Fruit fly (Drosophila melanogaster): ENCODE data around the gene CG13876.

CG13876 gene

dm6 chr3L:178445-178844, 27.5 kb upstream of the CG13876 start:
- TF ChIP-seq D1 (tag; optimal IDR thresholded peaks at IDR 0.05) (no peak), gl (tag; optimal IDR thresholded peaks at IDR 0.05) (no peak), Ets98B (GFP tag; IDR thresholded peaks at IDR 0.05) (no peak; the same call in 1 of the 2 replicates), CG15710 (tag; optimal IDR thresholded peaks at IDR 0.05) (no peak), EcR (GFP tag; optimal IDR thresholded peaks at IDR 0.05) (peak; percentile 14), Pif1B (GFP tag; optimal IDR thresholded peaks at IDR 0.05) (no peak), CG8159 (tag; optimal IDR thresholded peaks at IDR 0.05) (no peak), CG13204 (GFP tag; optimal IDR thresholded peaks at IDR 0.05) (no peak), CG34367 (tag; optimal IDR thresholded peaks at IDR 0.05) (no peak), CG9948 (tag; optimal IDR thresholded peaks at IDR 0.05) (no peak), Snoo (tag; optimal IDR thresholded peaks at IDR 0.05) (no peak), CG17806 (tag; optimal IDR thresholded peaks at IDR 0.05) (peak; percentile 0), CG12605 (GFP tag; IDR thresholded peaks at IDR 0.05) (no peak), fd96Ca (GFP tag; IDR thresholded peaks at IDR 0.05) (no peak)

- no peak for TF ChIP-seq D1 (tag; optimal IDR thresholded peaks at IDR 0.05)
- TF ChIP-seq CG17806 (tag; optimal IDR thresholded peaks at IDR 0.05): no peak
- no peak for TF ChIP-seq EcR (GFP tag; optimal IDR thresholded peaks at IDR 0.05)
Measured at dm6 chr3L:178913-179488, 26.9 kb upstream of the CG13876 start, which contains the start of gene Vdup1. Gene Vdup1, minus strand, starts transcription at chr3L:178963.

- TF ChIP-seq CG9948 (tag; optimal IDR thresholded peaks at IDR 0.05): no peak
- peak; percentile 39 for TF ChIP-seq EcR (GFP tag; optimal IDR thresholded peaks at IDR 0.05)
- peak; percentile 23 for TF ChIP-seq CG8159 (tag; optimal IDR thresholded peaks at IDR 0.05)
Measured at dm6 chr3L:179490-180261, 26.3 kb upstream of the CG13876 start, which contains the start of gene CG13875. Gene CG13875, plus strand, starts transcription at chr3L:179923.

dm6 chr3L:180262-180543, 25.7 kb upstream of the CG13876 start:
- TF ChIP-seq CG10348 (GFP tag; IDR thresholded peaks at IDR 0.05): no peak
- no peak for TF ChIP-seq CG13204 (GFP tag; optimal IDR thresholded peaks at IDR 0.05)
- TF ChIP-seq CG8301 (tag; optimal IDR thresholded peaks at IDR 0.05): no peak
- TF ChIP-seq CG9948 (tag; optimal IDR thresholded peaks at IDR 0.05): no peak
- TF ChIP-seq EcR (GFP tag; optimal IDR thresholded peaks at IDR 0.05): no peak
- no peak for TF ChIP-seq CG14655 (GFP tag; optimal IDR thresholded peaks at IDR 0.05)
- TF ChIP-seq D1 (tag; optimal IDR thresholded peaks at IDR 0.05): no peak
- TF ChIP-seq CG12605 (GFP tag; IDR thresholded peaks at IDR 0.05): no peak
- no peak for TF ChIP-seq rn (GFP tag; IDR thresholded peaks at IDR 0.05)
- no peak for TF ChIP-seq CG32121 (GFP tag; IDR thresholded peaks at IDR 0.05)
- TF ChIP-seq CG8159 (tag; optimal IDR thresholded peaks at IDR 0.05): no peak
- no peak for TF ChIP-seq Snoo (tag; optimal IDR thresholded peaks at IDR 0.05)
- TF ChIP-seq fd96Ca (GFP tag; IDR thresholded peaks at IDR 0.05): no peak
- no peak for TF ChIP-seq Pif1B (GFP tag; optimal IDR thresholded peaks at IDR 0.05)
- TF ChIP-seq CG17806 (tag; optimal IDR thresholded peaks at IDR 0.05): no peak

dm6 chr3L:184251-184650, 21.7 kb upstream of the CG13876 start, which contains the start of the genes CG34140, Mkp and Mtch:
Gene CG34140, minus strand, starts transcription at chr3L:184424.
Gene Mkp, minus strand, starts transcription at chr3L:184540.
Gene Mtch, plus strand, starts transcription at chr3L:184626.
- TF ChIP-seq fd96Ca (GFP tag; IDR thresholded peaks at IDR 0.05): peak; percentile 81
- no peak for TF ChIP-seq CG14655 (GFP tag; optimal IDR thresholded peaks at IDR 0.05)
- TF ChIP-seq Ets98B (GFP tag; IDR thresholded peaks at IDR 0.05): peak; percentile 72
- peak; percentile 79 for TF ChIP-seq CG4496 (GFP tag; IDR thresholded peaks at IDR 0.05)
- TF ChIP-seq CG17806 (tag; optimal IDR thresholded peaks at IDR 0.05): peak; percentile 66
- no peak for TF ChIP-seq D1 (tag; optimal IDR thresholded peaks at IDR 0.05)
- no peak for TF ChIP-seq EcR (GFP tag; optimal IDR thresholded peaks at IDR 0.05)
- TF ChIP-seq CG15710 (tag; optimal IDR thresholded peaks at IDR 0.05): peak; percentile 73
- no peak for TF ChIP-seq CG8159 (tag; optimal IDR thresholded peaks at IDR 0.05)
- TF ChIP-seq Pif1B (GFP tag; optimal IDR thresholded peaks at IDR 0.05): no peak
- TF ChIP-seq rn (GFP tag; IDR thresholded peaks at IDR 0.05): no peak
- TF ChIP-seq gl (tag; optimal IDR thresholded peaks at IDR 0.05): peak; percentile 10
- peak; percentile 63 for TF ChIP-seq CG32121 (GFP tag; IDR thresholded peaks at IDR 0.05)
- TF ChIP-seq CG8301 (tag; optimal IDR thresholded peaks at IDR 0.05): no peak
- TF ChIP-seq CG13204 (GFP tag; optimal IDR thresholded peaks at IDR 0.05): no peak
- TF ChIP-seq CG9948 (tag; optimal IDR thresholded peaks at IDR 0.05): no peak
- TF ChIP-seq CG10348 (GFP tag; IDR thresholded peaks at IDR 0.05): no peak
- TF ChIP-seq Snoo (tag; optimal IDR thresholded peaks at IDR 0.05): no peak
- no peak for TF ChIP-seq Pif1A (GFP tag; optimal IDR thresholded peaks at IDR 0.05)
- TF ChIP-seq CG12605 (GFP tag; IDR thresholded peaks at IDR 0.05): no peak
- TF ChIP-seq CG34367 (tag; optimal IDR thresholded peaks at IDR 0.05): peak; percentile 13

dm6 chr3L:199050-199745, 6.7 kb upstream of the CG13876 start:
- TF ChIP-seq D1 (tag; optimal IDR thresholded peaks at IDR 0.05): no peak
- TF ChIP-seq CG8301 (tag; optimal IDR thresholded peaks at IDR 0.05): no peak
- peak; percentile 52 for TF ChIP-seq Ets98B (GFP tag; IDR thresholded peaks at IDR 0.05)
- no peak for TF ChIP-seq Pif1A (GFP tag; optimal IDR thresholded peaks at IDR 0.05)
- no peak for TF ChIP-seq CG13204 (GFP tag; optimal IDR thresholded peaks at IDR 0.05)
- no peak for TF ChIP-seq CG14655 (GFP tag; optimal IDR thresholded peaks at IDR 0.05)
- no peak for TF ChIP-seq CG8159 (tag; optimal IDR thresholded peaks at IDR 0.05)
- TF ChIP-seq fd96Ca (GFP tag; IDR thresholded peaks at IDR 0.05): peak; percentile 55; the same call in 2 of the 3 replicates
- TF ChIP-seq CG34367 (tag; optimal IDR thresholded peaks at IDR 0.05): no peak
- TF ChIP-seq Pif1B (GFP tag; optimal IDR thresholded peaks at IDR 0.05): no peak
- TF ChIP-seq EcR (GFP tag; optimal IDR thresholded peaks at IDR 0.05): no peak
- no peak for TF ChIP-seq CG12605 (GFP tag; IDR thresholded peaks at IDR 0.05)
- TF ChIP-seq CG32121 (GFP tag; IDR thresholded peaks at IDR 0.05): peak; percentile 34; the same call in 1 of the 2 replicates
- TF ChIP-seq Snoo (tag; optimal IDR thresholded peaks at IDR 0.05): no peak
- TF ChIP-seq CG10348 (GFP tag; IDR thresholded peaks at IDR 0.05): no peak
- no peak for TF ChIP-seq CG9948 (tag; optimal IDR thresholded peaks at IDR 0.05)
- peak; percentile 61 for TF ChIP-seq CG4496 (GFP tag; IDR thresholded peaks at IDR 0.05)
- TF ChIP-seq rn (GFP tag; IDR thresholded peaks at IDR 0.05): peak; percentile 69
- TF ChIP-seq CG15710 (tag; optimal IDR thresholded peaks at IDR 0.05): peak; percentile 43
